Worm (Caenorhabditis elegans) whole organism, young adult: Measurements from ENCODE around the gene aly-1.

Experiments
- B0019.2 ChIP-seq: fragments of 200-800 bp; sonication (Bioruptor generic); conservative IDR thresholded peaks from 2 replicates; pipeline ENCODE4 v1.3.6; 2022; ENCODE audit warnings: missing genetic modification reagents, missing genetic modification characterization, missing compliant biosample characterization
- B0336.3 ChIP-seq: fragments of 200-800 bp; sonication (Bioruptor generic); IDR thresholded peaks from 2 replicates; pipeline ENCODE4 v1.3.6; 2022; ENCODE audit warnings: missing genetic modification characterization, missing compliant biosample characterization
- C17E4.6 ChIP-seq: fragments of 200-800 bp; sonication (Bioruptor generic); IDR thresholded peaks from 2 replicates; pipeline ENCODE4 v1.3.6; 2022; ENCODE audit warnings: missing genetic modification reagents, missing genetic modification characterization, missing compliant biosample characterization
- D2030.7 ChIP-seq: fragments of 200-800 bp; sonication (Bioruptor generic); IDR thresholded peaks from 2 replicates; pipeline ENCODE4 v1.3.6; 2022; ENCODE audit warnings: missing genetic modification reagents, missing genetic modification characterization, missing compliant biosample characterization
- F10E7.11 ChIP-seq: sonication (generic microtip); optimal IDR thresholded peaks from 2 replicates; lab custom pipeline; 2017; ENCODE audit warnings: mild to moderate bottlenecking, missing genetic modification characterization, moderate library complexity, missing compliant biosample characterization
- F52B5.7 ChIP-seq: sonication (generic microtip); optimal IDR thresholded peaks from 2 replicates; lab custom pipeline; 2016; ENCODE audit warnings: mild to moderate bottlenecking, missing genetic modification characterization, missing compliant biosample characterization
- K12H6.12 ChIP-seq: fragments of 200-800 bp; sonication (Bioruptor generic); optimal IDR thresholded peaks from 2 replicates; lab custom pipeline; 2018; ENCODE audit warnings: mild to moderate bottlenecking, missing genetic modification characterization, missing compliant biosample characterization
- T07F8.4 ChIP-seq: sonication (generic microtip); optimal IDR thresholded peaks from 2 replicates; lab custom pipeline; 2016; ENCODE audit warnings: mild to moderate bottlenecking, missing genetic modification characterization, moderate library complexity, missing compliant biosample characterization
- Y53G8AR.9 ChIP-seq: fragments of 200-800 bp; sonication (Bioruptor generic); conservative IDR thresholded peaks from 2 replicates; pipeline ENCODE4 v1.3.6; 2022; ENCODE audit warnings: missing genetic modification reagents, missing genetic modification characterization, missing compliant biosample characterization
- Y67H2A.10 ChIP-seq: fragments of 200-800 bp; sonication (Bioruptor generic); conservative IDR thresholded peaks from 2 replicates; pipeline ENCODE4 v1.3.6; 2022; ENCODE audit warnings: missing genetic modification reagents, missing genetic modification characterization, missing compliant biosample characterization
- aptf-3 ChIP-seq: fragments of 200-800 bp; sonication (Bioruptor generic); IDR thresholded peaks from 2 replicates; pipeline ENCODE4 v1.3.6; 2022; ENCODE audit warnings: missing genetic modification characterization, missing compliant biosample characterization
- attf-5 ChIP-seq: fragments of 200-800 bp; sonication (Bioruptor generic); optimal IDR thresholded peaks from 2 replicates; lab custom pipeline; 2018; ENCODE audit warnings: mild to moderate bottlenecking, missing genetic modification characterization, missing compliant biosample characterization
- attf-6 ChIP-seq: fragments of 200-800 bp; sonication (Bioruptor generic); IDR thresholded peaks from 2 replicates; pipeline ENCODE4 v1.3.6; 2022; ENCODE audit warnings: missing genetic modification reagents, missing genetic modification characterization, missing compliant biosample characterization
- ccch-3 ChIP-seq: fragments of 200-800 bp; sonication (Bioruptor generic); optimal IDR thresholded peaks from 2 replicates; lab custom pipeline; 2018; ENCODE audit warnings: mild to moderate bottlenecking, missing genetic modification characterization, missing compliant biosample characterization
- ceh-40 ChIP-seq: fragments of 200-800 bp; sonication (Bioruptor generic); IDR thresholded peaks from 2 replicates; pipeline ENCODE4 v1.3.6; 2022; ENCODE audit warnings: missing genetic modification characterization, missing compliant biosample characterization
- ceh-91 ChIP-seq: fragments of 200-800 bp; sonication (Bioruptor generic); IDR thresholded peaks from 2 replicates; pipeline ENCODE4 v1.3.6; 2022; ENCODE audit warnings: missing genetic modification reagents, missing genetic modification characterization, missing compliant biosample characterization
- dox-1 ChIP-seq: fragments of 200-800 bp; sonication (Bioruptor generic); IDR thresholded peaks from 2 replicates; pipeline ENCODE4 v1.3.6; 2022; ENCODE audit warnings: missing genetic modification reagents, missing genetic modification characterization, missing compliant biosample characterization
- dpl-1 ChIP-seq: fragments of 150-350 bp; optimal IDR thresholded peaks from 2 replicates; lab custom pipeline; 2014; ENCODE audit warnings: missing biosample characterization, missing genetic modification reagents, missing genetic modification characterization
- egl-18 ChIP-seq: fragments of 200-800 bp; sonication (Bioruptor generic); IDR thresholded peaks from 2 replicates; pipeline ENCODE4 v1.3.6; 2022; ENCODE audit warnings: missing genetic modification reagents, missing genetic modification characterization, missing compliant biosample characterization
- hlh-26 ChIP-seq: fragments of 200-800 bp; sonication (Bioruptor generic); conservative IDR thresholded peaks from 2 replicates; pipeline ENCODE4 v1.3.6; 2022; ENCODE audit warnings: missing genetic modification reagents, missing genetic modification characterization, missing compliant biosample characterization
- hmg-1.2 ChIP-seq: fragments of 200-800 bp; sonication (Bioruptor generic); IDR thresholded peaks from 2 replicates; pipeline ENCODE4 v1.3.6; 2022; ENCODE audit warnings: missing genetic modification reagents, missing genetic modification characterization, missing compliant biosample characterization
- hmg-20 ChIP-seq: fragments of 200-800 bp; sonication (Bioruptor generic); IDR thresholded peaks from 2 replicates; pipeline ENCODE4 v1.3.6; 2022; ENCODE audit warnings: missing genetic modification reagents, missing genetic modification characterization, missing compliant biosample characterization
- hsf-1 ChIP-seq: fragments of 200-800 bp; sonication (Bioruptor generic); IDR thresholded peaks from 2 replicates; pipeline ENCODE4 v1.3.6; 2022; ENCODE audit warnings: missing genetic modification reagents, missing genetic modification characterization, missing compliant biosample characterization
- lag-1 ChIP-seq: fragments of 200-800 bp; sonication (Bioruptor generic); IDR thresholded peaks from 2 replicates; pipeline ENCODE4 v1.3.6; 2022; ENCODE audit warnings: missing genetic modification reagents, missing genetic modification characterization, missing compliant biosample characterization
- lsl-1 ChIP-seq: fragments of 200-800 bp; sonication (Bioruptor generic); optimal IDR thresholded peaks from 2 replicates; lab custom pipeline; 2018; ENCODE audit warnings: mild to moderate bottlenecking, missing genetic modification characterization, moderate library complexity, missing compliant biosample characterization
- lsy-27 ChIP-seq: sonication (generic microtip); optimal IDR thresholded peaks from 2 replicates; lab custom pipeline; 2017; ENCODE audit warnings: missing genetic modification characterization, mild to moderate bottlenecking, missing compliant biosample characterization, antibody characterized with exemption, missing genotype, borderline replicate concordance; ENCODE audit not compliant: insufficient read depth
- madf-6 ChIP-seq: fragments of 200-800 bp; sonication (Bioruptor generic); IDR thresholded peaks from 2 replicates; pipeline ENCODE4 v1.3.6; 2022; ENCODE audit warnings: missing genetic modification reagents, missing genetic modification characterization, missing compliant biosample characterization
- mcd-1 ChIP-seq: fragments of 200-800 bp; sonication (Bioruptor generic); IDR thresholded peaks from 2 replicates; pipeline ENCODE4 v1.3.6; 2022; ENCODE audit warnings: missing genetic modification reagents, missing genetic modification characterization, missing compliant biosample characterization
- nfya-1 ChIP-seq: sonication (generic microtip); optimal IDR thresholded peaks from 2 replicates; lab custom pipeline; 2017; ENCODE audit warnings: antibody characterized with exemption, missing compliant biosample characterization, missing genetic modification characterization, borderline replicate concordance; ENCODE audit not compliant: insufficient read depth
- nfya-2 ChIP-seq: fragments of 200-800 bp; sonication (Bioruptor generic); IDR thresholded peaks from 2 replicates; pipeline ENCODE4 v1.3.6; 2022; ENCODE audit warnings: missing genetic modification reagents, missing genetic modification characterization, missing compliant biosample characterization
- nhr-120 ChIP-seq: fragments of 200-800 bp; sonication (Bioruptor generic); IDR thresholded peaks from 2 replicates; pipeline ENCODE4 v1.3.6; 2022; ENCODE audit warnings: missing genetic modification characterization, missing compliant biosample characterization
- pbrm-1 ChIP-seq: fragments of 200-800 bp; sonication (Bioruptor generic); IDR thresholded peaks from 2 replicates; pipeline ENCODE4 v1.3.6; 2022; ENCODE audit warnings: missing genetic modification reagents, missing genetic modification characterization, missing compliant biosample characterization
- rcor-1 ChIP-seq: fragments of 200-800 bp; sonication (Bioruptor generic); IDR thresholded peaks from 2 replicates; pipeline ENCODE4 v1.3.6; 2022; ENCODE audit warnings: missing genetic modification reagents, missing genetic modification characterization, missing compliant biosample characterization
- sdz-38 ChIP-seq: sonication (generic microtip); optimal IDR thresholded peaks from 2 replicates; lab custom pipeline; 2016; ENCODE audit warnings: missing genotype, missing genetic modification characterization, missing compliant biosample characterization
- snpc-1.3 ChIP-seq: sonication (generic microtip); optimal IDR thresholded peaks from 2 replicates; lab custom pipeline; 2017; ENCODE audit warnings: missing genetic modification characterization, mild to moderate bottlenecking, missing compliant biosample characterization, antibody characterized with exemption, moderate library complexity, missing genotype, missing genetic modification reagents; ENCODE audit not compliant: insufficient read depth
- snpc-3.4 ChIP-seq: sonication (generic microtip); optimal IDR thresholded peaks from 2 replicates; lab custom pipeline; 2017; ENCODE audit warnings: missing genetic modification characterization, mild to moderate bottlenecking, missing compliant biosample characterization, antibody characterized with exemption, moderate library complexity, missing genotype, missing genetic modification reagents
- tbp1 ChIP-seq: fragments of 200-800 bp; sonication (Bioruptor generic); optimal IDR thresholded peaks from 2 replicates; lab custom pipeline; 2018; ENCODE audit warnings: mild to moderate bottlenecking, missing genetic modification characterization, missing compliant biosample characterization
- tbx-9 ChIP-seq: sonication (generic microtip); optimal IDR thresholded peaks from 2 replicates; lab custom pipeline; 2016; ENCODE audit warnings: borderline replicate concordance, missing genetic modification characterization, inconsistent platforms, missing compliant biosample characterization
- tlf-1 ChIP-seq: fragments of 200-800 bp; sonication (Bioruptor generic); optimal IDR thresholded peaks from 2 replicates; lab custom pipeline; 2018; ENCODE audit warnings: mild to moderate bottlenecking, missing genetic modification characterization, missing compliant biosample characterization
- ztf-28 ChIP-seq: fragments of 200-800 bp; sonication (Bioruptor generic); IDR thresholded peaks from 2 replicates; pipeline ENCODE4 v1.3.6; 2022; ENCODE audit warnings: missing genetic modification reagents, missing genetic modification characterization, missing compliant biosample characterization

Gene aly-1

ce11 chrIV:9146819-9147518 lies 38.2 kb downstream of the aly-1 start, which contains the start of the genes rpb-12 and aly-2 (continued):
- TF ChIP-seq B0019.2 (GFP tag; lab: Robert Waterston, UW): peak; percentile 78
- peak; percentile 88 for TF ChIP-seq ceh-91
- TF ChIP-seq C17E4.6 (GFP tag; lab: Robert Waterston, UW): peak; percentile 50; the same call in 1 of the 2 replicates
- no peak for TF ChIP-seq nhr-120 (GFP tag; lab: Robert Waterston, UW)
- no peak for TF ChIP-seq nfya-1 (tag; lab: Kevin White, UChicago)
- TF ChIP-seq hsf-1: peak; percentile 82
- peak; percentile 59 for TF ChIP-seq hmg-1.2 (GFP tag; lab: Robert Waterston, UW)
- TF ChIP-seq madf-6 (GFP tag; lab: Robert Waterston, UW): peak; percentile 97
- no peak for TF ChIP-seq T07F8.4 (tag; lab: Kevin White, UChicago)
- TF ChIP-seq lsy-27 (tag; lab: Kevin White, UChicago): no peak
- peak; percentile 58 for TF ChIP-seq tbp1 (GFP tag; lab: Kevin White, UChicago)
- TF ChIP-seq mcd-1 (GFP tag; lab: Robert Waterston, UW): peak; percentile 66
- TF ChIP-seq rcor-1: peak; percentile 82
- TF ChIP-seq Y53G8AR.9 (GFP tag; lab: Robert Waterston, UW): 0 out of 2 replicates have a peak, but pooled peaks have one; percentile 39
- no peak for TF ChIP-seq tbx-9
- peak; percentile 91 for TF ChIP-seq D2030.7 (GFP tag; lab: Robert Waterston, UW)
- no peak for TF ChIP-seq hmg-20 (GFP tag; lab: Robert Waterston, UW)
- TF ChIP-seq snpc-1.3 (tag; lab: Kevin White, UChicago): peak; percentile 50
- TF ChIP-seq, all 124 proteins: peak for 41

DNA sequence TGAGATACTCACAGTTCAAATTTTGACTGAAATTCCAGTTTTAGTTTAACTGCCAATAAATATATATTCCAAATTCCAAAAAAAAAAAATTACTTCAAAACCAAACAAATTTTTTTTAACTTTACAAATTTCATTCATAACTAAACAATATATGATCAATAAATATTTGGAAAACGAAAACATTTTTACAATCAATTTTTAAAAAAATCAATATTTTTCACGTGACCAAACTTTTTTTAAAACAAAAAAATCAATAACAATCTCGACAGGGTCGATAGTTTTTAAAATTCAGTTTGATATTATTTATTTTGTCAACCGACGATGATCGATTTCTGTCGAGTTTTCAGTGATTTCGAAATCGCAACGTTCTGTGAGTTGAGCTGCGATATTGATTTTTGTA lies 41.4 kb downstream of the aly-1 start, which contains the start of gene F23B2.7:
Gene F23B2.7 (plus strand): TSS at position 301 of the 400 bp plus-strand sequence.
- TF ChIP-seq Y53G8AR.9 (GFP tag; lab: Robert Waterston, UW) (no peak), dpl-1 (no peak), lag-1 (GFP tag; lab: Robert Waterston, UW) (no peak), hlh-26 (GFP tag; lab: Robert Waterston, UW) (no peak), ccch-3 (GFP tag; lab: Kevin White, UChicago) (no peak), pbrm-1 (GFP tag; lab: Robert Waterston, UW) (no peak)
- TF ChIP-seq, all 124 proteins: peak for 0

DNA sequence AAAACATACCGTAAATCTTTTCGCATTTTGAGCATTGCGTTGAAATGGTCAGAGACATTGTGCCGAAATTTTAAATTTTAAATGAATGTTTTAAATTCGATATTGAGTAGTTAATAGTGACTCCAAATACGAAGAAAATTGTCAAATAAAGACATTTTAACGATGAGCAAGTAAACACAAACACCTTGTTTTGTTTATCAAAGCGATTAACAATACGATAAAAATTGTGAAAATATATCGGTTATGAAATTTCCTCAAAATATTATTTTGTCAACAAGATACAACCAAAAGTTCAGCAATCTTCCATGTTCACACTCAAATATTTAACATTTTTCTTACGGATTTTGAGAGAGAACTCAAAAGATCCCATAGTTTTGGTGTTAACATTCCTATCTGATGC lies 45.5 kb downstream of the aly-1 start, which contains the start of gene F23B2.10:
Gene F23B2.10 (minus strand): TSS at position 101 of the 400 bp plus-strand sequence.
- TF ChIP-seq ceh-40 (GFP tag; lab: Robert Waterston, UW): no peak
- TF ChIP-seq K12H6.12: no peak
- TF ChIP-seq B0336.3 (GFP tag; lab: Robert Waterston, UW): no peak
- no peak for TF ChIP-seq aptf-3
- no peak for TF ChIP-seq nfya-2 (GFP tag; lab: Robert Waterston, UW)
- TF ChIP-seq F10E7.11: no peak
- TF ChIP-seq Y67H2A.10: no peak
- TF ChIP-seq lsl-1: no peak
- TF ChIP-seq tlf-1: no peak
- TF ChIP-seq F52B5.7 (tag; lab: Kevin White, UChicago): no peak
- no peak for TF ChIP-seq snpc-3.4 (tag; lab: Kevin White, UChicago)
- TF ChIP-seq hmg-20 (GFP tag; lab: Robert Waterston, UW): no peak
- TF ChIP-seq attf-5: no peak
- TF ChIP-seq attf-6 (GFP tag; lab: Robert Waterston, UW): no peak
- TF ChIP-seq snpc-1.3 (tag; lab: Kevin White, UChicago): no peak
- no peak for TF ChIP-seq dox-1 (GFP tag; lab: Robert Waterston, UW)
- TF ChIP-seq egl-18 (GFP tag; lab: Robert Waterston, UW): no peak
- no peak for TF ChIP-seq sdz-38 (tag; lab: Kevin White, UChicago)
- TF ChIP-seq ztf-28 (GFP tag; lab: Robert Waterston, UW): no peak
- no peak for TF ChIP-seq C17E4.6 (GFP tag; lab: Robert Waterston, UW)
